Worm (Caenorhabditis elegans): ENCODE measurements around the gene mocs-1.

DNA sequence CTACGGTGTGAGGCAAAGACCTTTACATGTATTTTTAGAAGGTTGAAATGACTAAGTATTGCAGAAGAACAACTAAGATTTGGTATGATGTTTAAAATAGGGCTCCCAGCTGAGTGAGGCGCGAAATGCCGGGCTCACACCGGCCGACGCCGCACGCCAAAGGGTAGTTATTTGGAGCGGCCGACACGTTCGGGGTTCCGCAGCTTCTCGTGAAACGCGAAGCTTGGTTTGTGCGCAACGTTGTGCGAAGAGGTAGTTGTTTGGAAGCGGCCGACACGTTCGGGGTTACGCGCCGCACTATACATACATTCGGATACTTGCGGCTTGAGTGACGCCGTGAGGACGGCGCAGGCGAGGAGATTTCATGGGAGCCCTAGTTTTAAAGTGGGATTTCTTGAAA is 52.3 kb downstream of the mocs-1 start:
- TF ChIP-seq fkh-10 (GFP tag; optimal IDR thresholded peaks at IDR 0.05) (no peak), unc-55 (GFP tag; optimal IDR thresholded peaks at IDR 0.05) (no peak), lim-6 (tag; optimal IDR thresholded peaks at IDR 0.05) (no peak), T23F11.4 (GFP tag; optimal IDR thresholded peaks at IDR 0.05) (no peak), ref-2 (tag; optimal IDR thresholded peaks at IDR 0.05) (no peak), fax-1 (tag; optimal IDR thresholded peaks at IDR 0.05) (no peak), rnt-1 (tag; optimal IDR thresholded peaks at IDR 0.05) (no peak), F13H6.1 (tag; optimal IDR thresholded peaks at IDR 0.05) (no peak), ceh-9 (tag; optimal IDR thresholded peaks at IDR 0.05) (no peak), hlh-30 (tag; optimal IDR thresholded peaks at IDR 0.05; ENCODE audit: insufficient read depth) (no peak)

Measured in whole organism, late embryonic.